Worm (Caenorhabditis elegans) whole organism, L4 larva: Measurements from ENCODE around the gene C16A3.5.

Experiments
- F10B5.3 ChIP-seq: sonication (generic microtip); optimal IDR thresholded peaks from 2 replicates; lab custom pipeline; 2016; ENCODE audit warnings: mild to moderate bottlenecking, missing genetic modification characterization, missing compliant biosample characterization
- F26F4.8 ChIP-seq: fragments of 200-800 bp; sonication (Bioruptor generic); conservative IDR thresholded peaks from 2 replicates; pipeline ENCODE4 v1.3.6; 2022; ENCODE audit warnings: missing genetic modification characterization, missing compliant biosample characterization
- F49E8.2 ChIP-seq: sonication (generic microtip); optimal IDR thresholded peaks from 2 replicates; lab custom pipeline; 2016; ENCODE audit warnings: missing compliant biosample characterization, mild to moderate bottlenecking, missing genetic modification characterization, borderline replicate concordance
- R02D3.7 ChIP-seq: fragments of 150-350 bp; sonication (generic microtip); optimal IDR thresholded peaks from 3 replicates; lab custom pipeline; 2014; ENCODE audit warnings: missing biosample characterization, missing genetic modification characterization
- T20F7.1 ChIP-seq: fragments of 200-800 bp; sonication (Bioruptor generic); optimal IDR thresholded peaks from 2 replicates; lab custom pipeline; 2018; ENCODE audit warnings: mild to moderate bottlenecking, missing genetic modification characterization, missing compliant biosample characterization
- T26A8.4 ChIP-seq: fragments of 200-800 bp; sonication (Bioruptor generic); IDR thresholded peaks from 2 replicates; pipeline ENCODE4 v1.3.6; 2022; ENCODE audit warnings: missing genetic modification characterization, missing compliant biosample characterization
- ZK546.5 ChIP-seq, 2 experiments: sonication (generic microtip); optimal IDR thresholded peaks; 2 replicates each; lab custom pipeline; 2017; ENCODE audit warnings: missing biosample characterization in 2 of 2, missing genetic modification characterization in 2 of 2
- aly-2 ChIP-seq: sonication (generic microtip); optimal IDR thresholded peaks from 2 replicates; lab custom pipeline; 2018; ENCODE audit warnings: missing biosample characterization, missing genetic modification characterization
- ceh-20 ChIP-seq: fragments of 200-800 bp; sonication (Bioruptor generic); IDR thresholded peaks from 2 replicates; pipeline ENCODE4 v1.3.6; 2022; ENCODE audit warnings: missing genetic modification reagents, missing genetic modification characterization, missing compliant biosample characterization
- ceh-28 ChIP-seq: fragments of 150-350 bp; optimal IDR thresholded peaks from 2 replicates; lab custom pipeline; 2014; ENCODE audit warnings: missing biosample characterization, missing genetic modification reagents, missing genetic modification characterization
- ceh-44 ChIP-seq: fragments of 200-800 bp; sonication (Bioruptor generic); IDR thresholded peaks from 2 replicates; pipeline ENCODE4 v1.3.6; 2022; ENCODE audit warnings: missing genetic modification reagents, missing genetic modification characterization, missing compliant biosample characterization
- ctbp-1 ChIP-seq: fragments of 200-800 bp; sonication (Bioruptor generic); IDR thresholded peaks from 2 replicates; pipeline ENCODE4 v1.3.6; 2022; ENCODE audit warnings: missing genetic modification reagents, missing genetic modification characterization, missing compliant biosample characterization
- daf-12 ChIP-seq: fragments of 150-350 bp; optimal IDR thresholded peaks from 2 replicates; lab custom pipeline; 2014; ENCODE audit warnings: missing biosample characterization, missing genetic modification reagents, missing genetic modification characterization
- daf-16 ChIP-seq, 3 experiments: sonication (generic microtip); optimal IDR thresholded peaks; 2 replicates each; lab custom pipeline; 2016 to 2017; ENCODE audit warnings: missing genetic modification characterization in 3 of 3, missing genetic modification reagents in 3 of 3, mild to moderate bottlenecking in 2 of 3, missing compliant biosample characterization in 2 of 3, missing biosample characterization in 1 of 3, moderate library complexity in 1 of 3
- daf-19 ChIP-seq: fragments of 200-800 bp; sonication (Bioruptor generic); conservative IDR thresholded peaks from 2 replicates; pipeline ENCODE4 v1.3.6; 2022; ENCODE audit warnings: missing genetic modification characterization, missing compliant biosample characterization
- daf-8 ChIP-seq: fragments of 200-800 bp; sonication (Bioruptor generic); IDR thresholded peaks from 2 replicates; pipeline ENCODE4 v1.3.6; 2022; ENCODE audit warnings: missing genetic modification characterization, missing compliant biosample characterization
- dmd-6 ChIP-seq: fragments of 200-800 bp; sonication (Bioruptor generic); IDR thresholded peaks from 2 replicates; pipeline ENCODE4 v1.3.6; 2022; ENCODE audit warnings: missing genetic modification reagents, missing genetic modification characterization, missing compliant biosample characterization
- dmd-8 ChIP-seq: fragments of 200-800 bp; sonication (Bioruptor generic); IDR thresholded peaks from 2 replicates; pipeline ENCODE4 v1.3.6; 2022; ENCODE audit warnings: missing genetic modification characterization, missing compliant biosample characterization
- dve-1 ChIP-seq: sonication (generic microtip); optimal IDR thresholded peaks from 2 replicates; lab custom pipeline; 2017; ENCODE audit warnings: antibody characterized with exemption, mild to moderate bottlenecking, missing genetic modification characterization, missing compliant biosample characterization; ENCODE audit not compliant: insufficient read depth
- egl-27 ChIP-seq: sonication (generic microtip); optimal IDR thresholded peaks from 3 replicates; lab custom pipeline; 2017; ENCODE audit warnings: missing biosample characterization, missing genetic modification reagents, missing genetic modification characterization
- gei-8 ChIP-seq: fragments of 200-800 bp; sonication (Bioruptor generic); optimal IDR thresholded peaks from 2 replicates; lab custom pipeline; 2018; ENCODE audit warnings: mild to moderate bottlenecking, missing genetic modification characterization, missing compliant biosample characterization
- hlh-11 ChIP-seq: fragments of 200-800 bp; sonication (Bioruptor generic); optimal IDR thresholded peaks from 2 replicates; lab custom pipeline; 2018; ENCODE audit warnings: mild to moderate bottlenecking, missing genetic modification characterization, missing compliant biosample characterization
- hmg-1.1 ChIP-seq: fragments of 200-800 bp; sonication (Bioruptor generic); IDR thresholded peaks from 2 replicates; pipeline ENCODE4 v1.3.6; 2022; ENCODE audit warnings: missing genetic modification reagents, missing genetic modification characterization, missing compliant biosample characterization
- lim-7 ChIP-seq: fragments of 200-800 bp; sonication (Bioruptor generic); IDR thresholded peaks from 2 replicates; pipeline ENCODE4 v1.3.6; 2022; ENCODE audit warnings: missing genetic modification characterization, missing compliant biosample characterization
- lin-38 ChIP-seq: fragments of 200-800 bp; sonication (Bioruptor generic); IDR thresholded peaks from 2 replicates; pipeline ENCODE4 v1.3.6; 2022; ENCODE audit warnings: missing genetic modification reagents, missing genetic modification characterization, missing compliant biosample characterization
- lir-3 ChIP-seq: sonication (generic microtip); optimal IDR thresholded peaks from 2 replicates; lab custom pipeline; 2016; ENCODE audit warnings: mild to moderate bottlenecking, missing genetic modification characterization, missing compliant biosample characterization
- lsy-2 ChIP-seq, 2 experiments: fragments of 150-350 bp in 1 of 2; sonication (generic microtip) in 1 of 2; optimal IDR thresholded peaks; 2 replicates each; lab custom pipeline; 2014 to 2017; ENCODE audit warnings: missing biosample characterization in 2 of 2, missing genetic modification characterization in 2 of 2
- madf-9 ChIP-seq: fragments of 200-800 bp; sonication (Bioruptor generic); conservative IDR thresholded peaks from 2 replicates; pipeline ENCODE4 v1.3.6; 2022; ENCODE audit warnings: missing genetic modification reagents, missing genetic modification characterization, missing compliant biosample characterization
- mxl-2 ChIP-seq: fragments of 200-800 bp; sonication (Bioruptor generic); conservative IDR thresholded peaks from 2 replicates; pipeline ENCODE4 v1.3.6; 2022; ENCODE audit warnings: missing genetic modification reagents, missing genetic modification characterization, missing compliant biosample characterization
- nhr-11 ChIP-seq: fragments of 150-350 bp; optimal IDR thresholded peaks from 2 replicates; lab custom pipeline; 2014; ENCODE audit warnings: missing biosample characterization, missing genetic modification characterization
- nhr-237 ChIP-seq: sonication (generic microtip); optimal IDR thresholded peaks from 2 replicates; lab custom pipeline; 2017; ENCODE audit warnings: missing biosample characterization, missing genetic modification characterization
- nhr-28 ChIP-seq: fragments of 150-350 bp; optimal IDR thresholded peaks from 2 replicates; lab custom pipeline; 2014; ENCODE audit warnings: missing biosample characterization, missing genetic modification characterization
- nhr-42 ChIP-seq: fragments of 200-800 bp; sonication (Bioruptor generic); IDR thresholded peaks from 2 replicates; pipeline ENCODE4 v1.3.6; 2022; ENCODE audit warnings: missing genetic modification characterization, missing compliant biosample characterization
- nhr-76 ChIP-seq: fragments of 150-350 bp; optimal IDR thresholded peaks from 2 replicates; lab custom pipeline; 2014; ENCODE audit warnings: missing biosample characterization, missing genetic modification characterization
- nhr-77 ChIP-seq: fragments of 150-350 bp; optimal IDR thresholded peaks from 2 replicates; lab custom pipeline; 2014; ENCODE audit warnings: missing biosample characterization, missing genetic modification characterization
- rbr-2 ChIP-seq: sonication (generic microtip); optimal IDR thresholded peaks from 2 replicates; lab custom pipeline; 2016; ENCODE audit warnings: missing genotype, missing genetic modification characterization, missing compliant biosample characterization
- saeg-2 ChIP-seq: fragments of 200-800 bp; sonication (Bioruptor generic); IDR thresholded peaks from 2 replicates; pipeline ENCODE4 v1.3.6; 2022; ENCODE audit warnings: missing genetic modification reagents, missing genetic modification characterization, missing compliant biosample characterization
- set-16 ChIP-seq: fragments of 200-800 bp; sonication (Bioruptor generic); IDR thresholded peaks from 2 replicates; pipeline ENCODE4 v1.3.6; 2022; ENCODE audit warnings: missing genetic modification reagents, missing genetic modification characterization, missing compliant biosample characterization
- skn-1 ChIP-seq: fragments of 150-350 bp; optimal IDR thresholded peaks from 2 replicates; lab custom pipeline; 2014; ENCODE audit warnings: missing biosample characterization, missing genetic modification characterization
- unc-130 ChIP-seq: sonication (generic microtip); optimal IDR thresholded peaks from 2 replicates; lab custom pipeline; 2016; ENCODE audit warnings: missing genetic modification reagents, missing genetic modification characterization, missing compliant biosample characterization
- zip-11 ChIP-seq: fragments of 200-800 bp; sonication (Bioruptor generic); IDR thresholded peaks from 2 replicates; pipeline ENCODE4 v1.3.6; 2022; ENCODE audit warnings: missing genetic modification characterization, missing compliant biosample characterization

The C16A3.5 gene

ce11 chrIII:6405121-6405520 is 24.5 kb downstream of the C16A3.5 start:
- TF ChIP-seq ceh-20 (GFP tag; lab: Robert Waterston, UW) (peak; percentile 29; the same call in 1 of the 2 replicates), hlh-11 (tag; lab: Kevin White, UChicago) (peak; percentile 44), lin-38 (no peak), nhr-11 (tag; lab: Kevin White, UChicago) (peak; percentile 52), daf-16 (GFP tag; optimal IDR thresholded peaks at IDR 0.05; lab: Kevin White, UChicago) (peak in 1 of 2 experiments; percentile 41), daf-16 (tag; optimal IDR thresholded peaks at IDR 0.05; lab: Kevin White, UChicago) (no peak), ctbp-1 (GFP tag; lab: Robert Waterston, UW) (0 out of 2 replicates have a peak, but pooled peaks have one; percentile 27)

ce11 chrIII:6406829-6407228 is 26.3 kb downstream of the C16A3.5 start, which contains the start of gene let-756:
TSS of gene let-756 (plus strand) at chrIII:6407129.
- TF ChIP-seq saeg-2 (GFP tag; lab: Robert Waterston, UW) (no peak), T26A8.4 (GFP tag; lab: Robert Waterston, UW) (no peak), hmg-1.1 (GFP tag; lab: Robert Waterston, UW) (no peak), ctbp-1 (GFP tag; lab: Robert Waterston, UW) (no peak), lir-3 (tag; lab: Kevin White, UChicago) (no peak), F49E8.2 (no peak), nhr-77 (tag; lab: Kevin White, UChicago) (no peak), zip-11 (GFP tag; lab: Robert Waterston, UW) (no peak), F26F4.8 (GFP tag; lab: Robert Waterston, UW) (no peak), mxl-2 (GFP tag; lab: Robert Waterston, UW) (no peak), nhr-76 (tag; lab: Kevin White, UChicago) (no peak), ZK546.5 (tag; optimal IDR thresholded peaks at IDR 0.05; lab: Kevin White, UChicago) (no peak), daf-12 (tag; lab: Kevin White, UChicago) (no peak), dve-1 (no peak), skn-1 (tag; lab: Kevin White, UChicago) (no peak), nhr-42 (no peak), ceh-28 (tag; lab: Kevin White, UChicago) (no peak)

ce11 chrIII:6411430-6411829 is 30.9 kb downstream of the C16A3.5 start:
- TF ChIP-seq T20F7.1 (GFP tag; lab: Kevin White, UChicago) (peak; percentile 35), dmd-6 (GFP tag; lab: Robert Waterston, UW) (peak; percentile 15; the same call in 1 of the 2 replicates), R02D3.7 (peak; percentile 14), dve-1 (peak; percentile 24), set-16 (no peak), lsy-2 (tag; optimal IDR thresholded peaks at IDR 0.05; lab: Kevin White, UChicago) (peak in 1 of 2 experiments; percentile 16), aly-2 (tag; lab: Kevin White, UChicago) (no peak), nhr-28 (tag; lab: Kevin White, UChicago) (peak; percentile 36)

ce11 chrIII:6411914-6412313 is 31.3 kb downstream of the C16A3.5 start, which contains the start of gene C05D11.5:
TSS of gene C05D11.5 (minus strand) at chrIII:6412014.
- TF ChIP-seq rbr-2 (tag; lab: Kevin White, UChicago) (no peak), daf-8 (no peak), daf-19 (GFP tag; lab: Robert Waterston, UW) (no peak), F10B5.3 (tag; lab: Kevin White, UChicago) (no peak), T20F7.1 (GFP tag; lab: Kevin White, UChicago) (no peak), egl-27 (tag; lab: Kevin White, UChicago) (no peak), ceh-44 (GFP tag; lab: Robert Waterston, UW) (no peak), gei-8 (GFP tag; lab: Kevin White, UChicago) (no peak), dmd-8 (GFP tag; lab: Robert Waterston, UW) (no peak), nhr-237 (no peak), unc-130 (GFP tag; lab: Kevin White, UChicago) (no peak), saeg-2 (GFP tag; lab: Robert Waterston, UW) (no peak), madf-9 (GFP tag; lab: Robert Waterston, UW) (no peak), lim-7 (GFP tag; lab: Robert Waterston, UW) (no peak), F26F4.8 (GFP tag; lab: Robert Waterston, UW) (no peak)
